Worm (Caenorhabditis elegans) whole organism, mixed stage, embryonic: ENCODE measurements around the gene pars-1.

ENCODE experiments used
- lin-32 ChIP-seq: fragments of 200-800 bp; sonication (Bioruptor generic); optimal IDR thresholded peaks from 2 replicates; lab custom pipeline; 2018; ENCODE audit warnings: mild to moderate bottlenecking, missing genetic modification characterization, missing compliant biosample characterization
- nhr-237 ChIP-seq: fragments of 150-350 bp; optimal IDR thresholded peaks from 2 replicates; lab custom pipeline; 2014; ENCODE audit warnings: missing biosample characterization, missing genetic modification characterization
- pha-4 ChIP-seq: fragments of 150-350 bp; optimal IDR thresholded peaks from 2 replicates; lab custom pipeline; 2018; ENCODE audit warnings: missing biosample characterization, missing genetic modification reagents, missing genetic modification characterization
- ztf-11 ChIP-seq: fragments of 150-350 bp; optimal IDR thresholded peaks from 2 replicates; lab custom pipeline; 2014; ENCODE audit warnings: missing biosample characterization, missing genetic modification characterization

ce11 chrIII:7230841-7231240 is 8.0 kb upstream of the pars-1 start, which contains the start of gene R151.10:
- no peak for TF ChIP-seq lin-32
- TF ChIP-seq ztf-11 = no peak
- TF ChIP-seq pha-4 = no peak
- TF ChIP-seq nhr-237 (tag; lab: Kevin White, UChicago) = no peak
